ENCODE assay signal across 3 fruit fly cellular contexts in the genomic region with DNA sequence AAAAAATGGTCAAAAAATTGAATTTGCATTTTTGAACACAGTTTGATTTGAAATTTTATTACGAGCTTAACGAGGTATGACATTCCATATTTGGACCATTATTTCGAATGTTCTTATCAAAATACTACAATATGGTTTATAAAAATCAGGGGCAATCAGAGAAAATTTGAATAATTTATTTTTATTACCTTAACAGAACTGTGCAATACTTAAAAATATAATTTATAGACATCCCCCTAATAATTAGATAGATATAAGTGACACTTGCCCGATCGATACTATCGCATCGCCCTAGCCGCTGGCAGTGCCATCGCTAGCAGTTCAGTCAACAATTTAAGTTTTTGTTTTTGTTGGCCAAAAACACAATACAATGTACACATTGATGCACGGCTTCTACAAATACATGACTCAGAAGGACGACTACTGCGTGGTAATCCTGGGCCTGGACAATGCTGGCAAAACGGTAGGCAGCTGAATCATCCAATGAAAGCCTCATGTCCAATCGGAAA.
TF ChIP-seq lines count a peak whose summit lies in the region.

A gene (plus strand): TSS at position 295 of the 509 bp plus-strand sequence.

TF ChIP-seq in whole organism, adult, 20 proteins besides CTCF, POLR2A, EP300 and RAD21 (continued from another document):
- TF ChIP-seq Hr96 (GFP tag; optimal IDR thresholded peaks at IDR 0.05; lab: Kevin White, UChicago) = no peak
- no peak for TF ChIP-seq Clk (GFP tag; optimal IDR thresholded peaks at IDR 0.05; lab: Kevin White, UChicago)
- TF ChIP-seq CG12768 (GFP tag; optimal IDR thresholded peaks at IDR 0.05; lab: Kevin White, UChicago) = no peak
TF ChIP-seq in whole organism, adult: peak in this region for 7.

TF ChIP-seq in whole organism, embryonic, 481 proteins besides CTCF, POLR2A, EP300 and RAD21 (continued from another document and continues in another):
- peak; percentile 27 for TF ChIP-seq CG30020 (tag; optimal IDR thresholded peaks at IDR 0.05; lab: Kevin White, UChicago)
- TF ChIP-seq CG8359 (GFP tag; optimal IDR thresholded peaks at IDR 0.05; lab: Kevin White, UChicago; ENCODE audit: borderline replicate concordance) = no peak
- no peak for TF ChIP-seq CG33213 (GFP tag; optimal IDR thresholded peaks at IDR 0.05; lab: Kevin White, UChicago)
- TF ChIP-seq Dek (tag; optimal IDR thresholded peaks at IDR 0.05; lab: Kevin White, UChicago) = no peak
- TF ChIP-seq CG11560 (tag; IDR thresholded peaks at IDR 0.05; lab: Robert Waterston, UW) = 0 out of 3 replicates have a peak, but pooled peaks have one; percentile 11
- no peak for TF ChIP-seq luna (GFP tag; optimal IDR thresholded peaks at IDR 0.05; lab: Kevin White, UChicago)
- TF ChIP-seq Lpt (GFP tag; optimal IDR thresholded peaks at IDR 0.05; lab: Kevin White, UChicago) = no peak
- no peak for TF ChIP-seq D19A (tag; optimal IDR thresholded peaks at IDR 0.05; lab: Kevin White, UChicago)
- peak; percentile 3 for TF ChIP-seq trem (tag; optimal IDR thresholded peaks at IDR 0.05; lab: Kevin White, UChicago)
- TF ChIP-seq Trl (optimal IDR thresholded peaks at IDR 0.05; lab: Kevin White, UChicago) = no peak
- no peak for TF ChIP-seq Trl (GFP tag; optimal IDR thresholded peaks at IDR 0.05; lab: Kevin White, UChicago)
- TF ChIP-seq schlank (tag; optimal IDR thresholded peaks at IDR 0.05; lab: Kevin White, UChicago) = no peak
- TF ChIP-seq CG6654 (GFP tag; optimal IDR thresholded peaks at IDR 0.05; lab: Kevin White, UChicago) = no peak
- TF ChIP-seq eve (GFP tag; optimal IDR thresholded peaks at IDR 0.05; lab: Kevin White, UChicago) = no peak
- no peak for TF ChIP-seq sc (optimal IDR thresholded peaks at IDR 0.05; lab: Kevin White, UChicago)
- TF ChIP-seq sc (GFP tag; optimal IDR thresholded peaks at IDR 0.05; lab: Kevin White, UChicago) = no peak
- TF ChIP-seq CG6791 (GFP tag; IDR thresholded peaks at IDR 0.05; lab: Robert Waterston, UW; ENCODE audit: partially characterized antibody) = peak; percentile 76
- no peak for TF ChIP-seq hkb (optimal IDR thresholded peaks at IDR 0.05; lab: Kevin White, UChicago)
- no peak for TF ChIP-seq hkb (GFP tag; IDR thresholded peaks at IDR 0.05; lab: Robert Waterston, UW)
- TF ChIP-seq fd64A (GFP tag; optimal IDR thresholded peaks at IDR 0.05; lab: Kevin White, UChicago) = no peak
- no peak for TF ChIP-seq gem (tag; optimal IDR thresholded peaks at IDR 0.05; lab: Kevin White, UChicago)
- no peak for TF ChIP-seq zfh2 (GFP tag; optimal IDR thresholded peaks at IDR 0.05; lab: Kevin White, UChicago)
- peak; percentile 27 for TF ChIP-seq Chrac-16 (GFP tag; optimal IDR thresholded peaks at IDR 0.05; lab: Kevin White, UChicago)
- peak; percentile 8; the same call in 1 of the 3 replicates for TF ChIP-seq ci (GFP tag; IDR thresholded peaks at IDR 0.05; lab: Robert Waterston, UW)
- no peak for TF ChIP-seq CkIIα-i1 (GFP tag; IDR thresholded peaks at IDR 0.05; lab: Robert Waterston, UW)
- TF ChIP-seq BEAF-32 (GFP tag; optimal IDR thresholded peaks at IDR 0.05; lab: Kevin White, UChicago) = peak; percentile 79
- TF ChIP-seq CG7357 (GFP tag; IDR thresholded peaks at IDR 0.05; lab: Robert Waterston, UW) = no peak
- no peak for TF ChIP-seq CG6854 (GFP tag; optimal IDR thresholded peaks at IDR 0.05; lab: Kevin White, UChicago)
- no peak for TF ChIP-seq CG1233 (GFP tag; optimal IDR thresholded peaks at IDR 0.05; lab: Kevin White, UChicago)
- TF ChIP-seq CG13123 (GFP tag; optimal IDR thresholded peaks at IDR 0.05; lab: Kevin White, UChicago) = no peak
- peak; percentile 19 for TF ChIP-seq CG4820 (GFP tag; optimal IDR thresholded peaks at IDR 0.05; lab: Kevin White, UChicago)
- TF ChIP-seq stc (GFP tag; IDR thresholded peaks at IDR 0.05; lab: Robert Waterston, UW) = no peak
- TF ChIP-seq fd3F (GFP tag; optimal IDR thresholded peaks at IDR 0.05; lab: Kevin White, UChicago) = no peak
- no peak for TF ChIP-seq gce (GFP tag; IDR thresholded peaks at IDR 0.05; lab: Robert Waterston, UW)
- TF ChIP-seq wek (GFP tag; optimal IDR thresholded peaks at IDR 0.05; lab: Kevin White, UChicago) = peak; percentile 88
- peak; percentile 62 for TF ChIP-seq Elba2 (GFP tag; optimal IDR thresholded peaks at IDR 0.05; lab: Kevin White, UChicago)
- TF ChIP-seq ewg (GFP tag; optimal IDR thresholded peaks at IDR 0.05; lab: Kevin White, UChicago) = no peak
- TF ChIP-seq CG4730 (GFP tag; IDR thresholded peaks at IDR 0.05; lab: Robert Waterston, UW) = no peak
- TF ChIP-seq CG32772 (GFP tag; IDR thresholded peaks at IDR 0.05; lab: Robert Waterston, UW) = no peak
- TF ChIP-seq grau (tag; optimal IDR thresholded peaks at IDR 0.05; lab: Kevin White, UChicago) = no peak
- TF ChIP-seq zen2 (GFP tag; IDR thresholded peaks at IDR 0.05; lab: Robert Waterston, UW; ENCODE audit: partially characterized antibody) = 0 out of 3 replicates have a peak, but pooled peaks have one; percentile 44
- TF ChIP-seq Bgb (GFP tag; IDR thresholded peaks at IDR 0.05; lab: Robert Waterston, UW; ENCODE audit: partially characterized antibody) = peak; percentile 80
- TF ChIP-seq CG10959 (GFP tag; IDR thresholded peaks at IDR 0.05; lab: Robert Waterston, UW) = no peak
- no peak for TF ChIP-seq ssp (GFP tag; IDR thresholded peaks at IDR 0.05; lab: Robert Waterston, UW)
- peak; percentile 77 for TF ChIP-seq CG14860 (GFP tag; IDR thresholded peaks at IDR 0.05; lab: Robert Waterston, UW; ENCODE audit: partially characterized antibody)
- peak; percentile 64; the same call in 2 of the 3 replicates for TF ChIP-seq CG7963 (GFP tag; IDR thresholded peaks at IDR 0.05; lab: Robert Waterston, UW; ENCODE audit: partially characterized antibody)
- no peak for TF ChIP-seq CG9609 (GFP tag; optimal IDR thresholded peaks at IDR 0.05; lab: Kevin White, UChicago)
- TF ChIP-seq Dip3 (GFP tag; optimal IDR thresholded peaks at IDR 0.05; lab: Kevin White, UChicago) = no peak
- no peak for TF ChIP-seq Sry-β (GFP tag; optimal IDR thresholded peaks at IDR 0.05; lab: Kevin White, UChicago)
- no peak for TF ChIP-seq E2f2 (GFP tag; IDR thresholded peaks at IDR 0.05; lab: Robert Waterston, UW)
- TF ChIP-seq amos (GFP tag; IDR thresholded peaks at IDR 0.05; lab: Robert Waterston, UW; ENCODE audit: partially characterized antibody) = peak; percentile 90
- TF ChIP-seq CG12155 (GFP tag; optimal IDR thresholded peaks at IDR 0.05; lab: Kevin White, UChicago) = no peak
- TF ChIP-seq Dref (GFP tag; IDR thresholded peaks at IDR 0.05; lab: Robert Waterston, UW) = peak; percentile 43
- TF ChIP-seq CG17359 (tag; optimal IDR thresholded peaks at IDR 0.05; lab: Kevin White, UChicago) = no peak
- TF ChIP-seq Dp (GFP tag; optimal IDR thresholded peaks at IDR 0.05; lab: Kevin White, UChicago) = no peak
- TF ChIP-seq CG30403 (GFP tag; optimal IDR thresholded peaks at IDR 0.05; lab: Kevin White, UChicago) = peak; percentile 51
- peak; percentile 37; the same call in 1 of the 2 replicates for TF ChIP-seq onecut (GFP tag; IDR thresholded peaks at IDR 0.05; lab: Robert Waterston, UW)
- peak; percentile 28 for TF ChIP-seq ind (GFP tag; optimal IDR thresholded peaks at IDR 0.05; lab: Kevin White, UChicago)
- TF ChIP-seq CG31388 (GFP tag; optimal IDR thresholded peaks at IDR 0.05; lab: Kevin White, UChicago) = no peak
- TF ChIP-seq ro (GFP tag; IDR thresholded peaks at IDR 0.05; lab: Robert Waterston, UW) = no peak
- TF ChIP-seq Bdp1 (GFP tag; optimal IDR thresholded peaks at IDR 0.05; lab: Kevin White, UChicago) = no peak

TF ChIP-seq in whole organism, prepupa, 60 proteins besides CTCF, POLR2A, EP300 and RAD21 (continued from another document):
- TF ChIP-seq lz (GFP tag; optimal IDR thresholded peaks at IDR 0.05; lab: Kevin White, UChicago) = peak; percentile 9
- peak; percentile 78 for TF ChIP-seq achi (GFP tag; optimal IDR thresholded peaks at IDR 0.05; lab: Kevin White, UChicago)
- TF ChIP-seq vri (GFP tag; optimal IDR thresholded peaks at IDR 0.05; lab: Kevin White, UChicago) = no peak
- peak; percentile 15 for TF ChIP-seq CG31627 (GFP tag; optimal IDR thresholded peaks at IDR 0.05; lab: Kevin White, UChicago)
- no peak for TF ChIP-seq Hr38 (GFP tag; optimal IDR thresholded peaks at IDR 0.05; lab: Kevin White, UChicago)
- peak; percentile 56 for TF ChIP-seq svp (GFP tag; lab: Kevin White, UChicago)
- TF ChIP-seq fkh (GFP tag; optimal IDR thresholded peaks at IDR 0.05; lab: Kevin White, UChicago) = peak; percentile 62
